Worm (Caenorhabditis elegans): ENCODE measurements around the gene C17G10.6.
A peak's percentile ranks its signal among the peaks of the same experiment; 100 is the strongest.

C17G10.6 gene

DNA sequence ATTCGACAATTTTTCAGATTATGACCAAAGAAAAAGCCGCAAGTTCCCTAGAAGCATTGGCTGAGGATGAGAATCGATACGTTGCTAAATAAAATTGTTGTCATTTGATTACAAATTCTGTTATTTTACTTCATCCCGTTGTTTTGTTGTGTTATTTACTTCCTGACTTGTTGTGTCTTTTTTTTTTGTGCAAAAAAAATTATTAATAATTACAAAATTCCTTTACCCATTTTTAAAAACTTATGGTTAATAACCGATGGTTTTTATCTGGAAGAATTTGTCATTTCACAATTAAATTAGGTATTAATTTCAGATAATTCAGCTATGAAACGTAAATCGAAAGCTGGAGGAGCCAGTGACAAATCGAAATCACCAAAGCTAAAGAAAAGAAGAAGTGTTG, 6.8 kb downstream of the C17G10.6 start, which contains the start of gene C17G10.1:
Gene C17G10.1 (plus strand): TSS at position 301 of the 400 bp plus-strand sequence.
- TF ChIP-seq nhr-12 (tag; optimal IDR thresholded peaks at IDR 0.05) (no peak), unc-62 (GFP tag; optimal IDR thresholded peaks at IDR 0.05) (no peak), dmd-4 (tag; optimal IDR thresholded peaks at IDR 0.05) (no peak), Y55F3AM.14 (GFP tag; optimal IDR thresholded peaks at IDR 0.05) (no peak), fos-1 (tag; optimal IDR thresholded peaks at IDR 0.05) (no peak), peb-1 (tag; optimal IDR thresholded peaks at IDR 0.05) (no peak), nhr-77 (tag; optimal IDR thresholded peaks at IDR 0.05) (no peak), unc-55 (GFP tag; optimal IDR thresholded peaks at IDR 0.05) (no peak), lin-13 (GFP tag; optimal IDR thresholded peaks at IDR 0.05) (no peak), nhr-21 (tag; optimal IDR thresholded peaks at IDR 0.05) (no peak), ceh-16 (tag; optimal IDR thresholded peaks at IDR 0.05) (no peak), aly-2 (tag; optimal IDR thresholded peaks at IDR 0.05) (no peak), blmp-1 (tag; optimal IDR thresholded peaks at IDR 0.05; ENCODE audit: insufficient read depth) (no peak), ztf-4 (tag; optimal IDR thresholded peaks at IDR 0.05) (no peak), sem-4 (tag; optimal IDR thresholded peaks at IDR 0.05) (no peak), elt-1 (tag; optimal IDR thresholded peaks at IDR 0.05) (no peak), egl-27 (tag; optimal IDR thresholded peaks at IDR 0.05) (no peak), nhr-25 (tag; optimal IDR thresholded peaks at IDR 0.05) (no peak), F13H6.1 (tag; optimal IDR thresholded peaks at IDR 0.05) (no peak)

DNA sequence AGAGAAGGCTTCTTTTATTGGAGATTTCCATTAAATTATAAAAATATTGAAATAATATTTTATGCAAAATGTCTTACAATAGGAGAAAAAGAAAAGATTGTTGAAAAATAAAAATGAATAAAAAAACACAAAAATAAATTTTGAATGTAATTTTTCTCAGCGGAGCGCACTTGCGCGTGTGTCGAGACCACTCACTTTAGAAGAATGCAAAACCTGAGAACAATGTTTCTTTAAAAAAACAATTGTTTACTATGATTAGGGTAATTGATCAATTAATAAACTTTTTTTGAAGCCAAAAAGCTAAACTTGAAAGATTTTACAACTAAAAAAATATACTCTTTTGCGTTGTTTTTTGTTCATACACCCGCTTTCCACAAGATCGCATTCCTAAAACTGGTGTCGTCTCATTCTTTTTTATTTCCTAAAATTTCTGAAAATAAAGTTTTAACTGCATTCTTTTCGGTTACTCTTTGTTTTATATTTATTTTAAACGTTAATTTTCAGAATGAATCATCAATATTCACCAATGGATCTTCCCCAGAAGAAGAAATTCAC, 8.8 kb downstream of the C17G10.6 start, which contains the start of gene ttc-4:
Gene ttc-4 (plus strand): TSS at position 505 of the 555 bp plus-strand sequence.
- peak; percentile 27 for TF ChIP-seq nhr-129 (tag; optimal IDR thresholded peaks at IDR 0.05)
- peak; percentile 20 for TF ChIP-seq sma-3 (GFP tag; optimal IDR thresholded peaks at IDR 0.05)
- TF ChIP-seq lsy-2 (tag; optimal IDR thresholded peaks at IDR 0.05): peak in 1 of 2 experiments; percentile 66
- peak; percentile 4 for TF ChIP-seq F13H6.1 (tag; optimal IDR thresholded peaks at IDR 0.05)
- TF ChIP-seq fos-1 (tag; optimal IDR thresholded peaks at IDR 0.05): peak; percentile 25
- TF ChIP-seq nhr-23 (tag; optimal IDR thresholded peaks at IDR 0.05): no peak
- TF ChIP-seq snpc-4 (tag; optimal IDR thresholded peaks at IDR 0.05): no peak
- peak; percentile 27 for TF ChIP-seq lin-13 (GFP tag; optimal IDR thresholded peaks at IDR 0.05)
- no peak for TF ChIP-seq sma-9 (GFP tag; optimal IDR thresholded peaks at IDR 0.05)
- no peak for TF ChIP-seq sma-9 (tag; optimal IDR thresholded peaks at IDR 0.05)
- peak; percentile 76 for TF ChIP-seq unc-55 (GFP tag; optimal IDR thresholded peaks at IDR 0.05)
- TF ChIP-seq ztf-1 (GFP tag; conservative IDR thresholded peaks at IDR 0.05): no peak
- TF ChIP-seq crh-2 (tag; optimal IDR thresholded peaks at IDR 0.05): peak; percentile 28
- peak; percentile 68 for TF ChIP-seq C34F6.9 (tag; optimal IDR thresholded peaks at IDR 0.05)
- peak; percentile 22 for TF ChIP-seq nhr-25 (tag; optimal IDR thresholded peaks at IDR 0.05)
- TF ChIP-seq lin-11 (tag; optimal IDR thresholded peaks at IDR 0.05): no peak

DNA sequence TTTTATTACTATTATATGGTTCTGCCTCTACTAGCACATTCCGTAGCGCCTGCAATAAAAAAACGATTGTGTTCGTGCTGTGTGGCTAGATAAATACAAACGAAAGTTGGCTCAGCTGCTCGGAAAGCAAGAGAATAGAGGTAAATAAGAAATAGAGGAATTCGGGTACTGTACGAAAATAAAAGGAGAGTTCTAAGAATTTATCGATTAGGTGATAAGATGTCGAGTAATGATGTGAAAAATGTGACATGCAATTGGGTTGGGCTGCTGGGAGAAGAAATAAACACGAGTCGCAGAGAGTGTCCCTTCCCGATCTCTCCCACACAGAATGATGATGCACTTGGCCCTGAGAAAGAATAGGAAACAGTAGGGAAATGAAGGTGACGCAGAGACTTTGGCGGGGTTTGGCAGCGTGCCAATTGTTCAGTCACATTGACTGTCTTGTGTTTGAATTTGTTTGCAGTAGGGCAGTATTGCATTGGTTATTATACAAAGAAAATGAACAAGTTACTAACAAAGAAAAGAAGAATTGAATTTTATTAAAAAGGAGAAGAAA, 9.6 kb downstream of the C17G10.6 start, which contains the start of gene cdc-14:
Gene cdc-14 (minus strand): TSS at position 51 of the 556 bp plus-strand sequence.
- TF ChIP-seq nhr-11 (tag; optimal IDR thresholded peaks at IDR 0.05) (no peak), unc-62 (GFP tag; optimal IDR thresholded peaks at IDR 0.05) (no peak), nhr-12 (tag; optimal IDR thresholded peaks at IDR 0.05) (no peak), gmeb-1 (tag; optimal IDR thresholded peaks at IDR 0.05) (peak; percentile 60), mdl-1 (tag; optimal IDR thresholded peaks at IDR 0.05) (peak in 1 of 2 experiments; percentile 16), sma-9 (GFP tag; optimal IDR thresholded peaks at IDR 0.05) (peak; percentile 80), sma-9 (tag; optimal IDR thresholded peaks at IDR 0.05) (no peak), egl-27 (tag; optimal IDR thresholded peaks at IDR 0.05) (peak; percentile 21), F13H6.1 (tag; optimal IDR thresholded peaks at IDR 0.05) (peak; percentile 86), snpc-4 (tag; optimal IDR thresholded peaks at IDR 0.05) (peak; percentile 74), ceh-82 (tag; optimal IDR thresholded peaks at IDR 0.05) (no peak), nhr-23 (tag; optimal IDR thresholded peaks at IDR 0.05) (no peak), ama-1 (optimal IDR thresholded peaks at IDR 0.05) (peak; percentile 10), unc-55 (GFP tag; optimal IDR thresholded peaks at IDR 0.05) (peak; percentile 28), unc-39 (tag; optimal IDR thresholded peaks at IDR 0.05) (no peak), alr-1 (tag; optimal IDR thresholded peaks at IDR 0.05) (no peak), lsy-2 (tag; optimal IDR thresholded peaks at IDR 0.05) (peak in 1 of 2 experiments; percentile 82), fos-1 (tag; optimal IDR thresholded peaks at IDR 0.05) (peak; percentile 91), nhr-21 (tag; optimal IDR thresholded peaks at IDR 0.05) (peak; percentile 41), mbf-1 (tag; optimal IDR thresholded peaks at IDR 0.05) (no peak), skn-1 (tag; optimal IDR thresholded peaks at IDR 0.05) (no peak), sma-3 (GFP tag; optimal IDR thresholded peaks at IDR 0.05) (peak; percentile 85), lin-13 (GFP tag; optimal IDR thresholded peaks at IDR 0.05) (peak; percentile 57), elt-1 (tag; optimal IDR thresholded peaks at IDR 0.05) (no peak), ZK546.5 (tag; optimal IDR thresholded peaks at IDR 0.05) (no peak), dmd-4 (tag; optimal IDR thresholded peaks at IDR 0.05) (no peak), ztf-4 (tag; optimal IDR thresholded peaks at IDR 0.05) (peak; percentile 68), ceh-16 (tag; optimal IDR thresholded peaks at IDR 0.05) (peak; percentile 63), aly-2 (tag; optimal IDR thresholded peaks at IDR 0.05) (no peak), crh-2 (tag; optimal IDR thresholded peaks at IDR 0.05) (peak; percentile 77), C34F6.9 (tag; optimal IDR thresholded peaks at IDR 0.05) (peak; percentile 82), ztf-1 (GFP tag; conservative IDR thresholded peaks at IDR 0.05) (no peak), nhr-237 (tag; optimal IDR thresholded peaks at IDR 0.05) (no peak), nhr-6 (tag; optimal IDR thresholded peaks at IDR 0.05) (peak; percentile 87), nhr-10 (tag; optimal IDR thresholded peaks at IDR 0.05) (no peak), R02D3.7 (tag; optimal IDR thresholded peaks at IDR 0.05) (no peak), Y55F3AM.14 (GFP tag; optimal IDR thresholded peaks at IDR 0.05) (no peak), blmp-1 (tag; optimal IDR thresholded peaks at IDR 0.05; ENCODE audit: insufficient read depth) (peak; percentile 73), lin-11 (tag; optimal IDR thresholded peaks at IDR 0.05) (peak; percentile 33), nhr-25 (tag; optimal IDR thresholded peaks at IDR 0.05) (peak; percentile 87), nhr-77 (tag; optimal IDR thresholded peaks at IDR 0.05) (no peak)

Measured in whole organism, L2 larva.